Worm (Caenorhabditis elegans) whole organism, L4 larva: ENCODE measurements around the gene hex-1.

Experiments used
- ces-1 ChIP-seq: fragments of 150-350 bp; sonication (generic microtip); optimal IDR thresholded peaks from 4 replicates; lab custom pipeline; 2014; ENCODE audit warnings: missing biosample characterization, missing genetic modification reagents, missing genetic modification characterization
- dmd-9 ChIP-seq: fragments of 200-800 bp; sonication (Bioruptor generic); IDR thresholded peaks from 2 replicates; pipeline ENCODE4 v1.3.6; 2022; ENCODE audit warnings: missing genetic modification reagents, missing genetic modification characterization, missing compliant biosample characterization
- egl-27 ChIP-seq: sonication (generic microtip); optimal IDR thresholded peaks from 3 replicates; lab custom pipeline; 2017; ENCODE audit warnings: missing biosample characterization, missing genetic modification reagents, missing genetic modification characterization
- fkh-10 ChIP-seq: fragments of 150-350 bp; optimal IDR thresholded peaks from 2 replicates; lab custom pipeline; 2014; ENCODE audit warnings: missing biosample characterization, missing genetic modification reagents, missing genetic modification characterization
- fos-1 ChIP-seq: fragments of 150-350 bp; optimal IDR thresholded peaks from 2 replicates; lab custom pipeline; 2014; ENCODE audit warnings: missing biosample characterization, missing genetic modification characterization
- lin-13 ChIP-seq: fragments of 150-350 bp; optimal IDR thresholded peaks from 2 replicates; lab custom pipeline; 2014; ENCODE audit warnings: missing biosample characterization, missing genetic modification reagents, missing genetic modification characterization
- nhr-102 ChIP-seq: sonication (generic microtip); optimal IDR thresholded peaks from 2 replicates; lab custom pipeline; 2016; ENCODE audit warnings: mild to moderate bottlenecking, missing genetic modification characterization, moderate library complexity, missing compliant biosample characterization
- nhr-48 ChIP-seq: sonication (generic microtip); optimal IDR thresholded peaks from 2 replicates; lab custom pipeline; 2016; ENCODE audit warnings: mild to moderate bottlenecking, missing genetic modification characterization, missing compliant biosample characterization
- pqm-1 ChIP-seq: sonication (generic microtip); optimal IDR thresholded peaks from 2 replicates; lab custom pipeline; 2017; ENCODE audit warnings: missing biosample characterization, missing genetic modification characterization
- snpc-4 ChIP-seq: fragments of 150-350 bp; optimal IDR thresholded peaks from 2 replicates; lab custom pipeline; 2014; ENCODE audit warnings: missing biosample characterization, missing genetic modification characterization
- unc-130 ChIP-seq: sonication (generic microtip); optimal IDR thresholded peaks from 2 replicates; lab custom pipeline; 2016; ENCODE audit warnings: missing genetic modification reagents, missing genetic modification characterization, missing compliant biosample characterization
- ztf-11 ChIP-seq: fragments of 150-350 bp; optimal IDR thresholded peaks from 2 replicates; lab custom pipeline; 2014; ENCODE audit warnings: missing biosample characterization, missing genetic modification characterization

DNA sequence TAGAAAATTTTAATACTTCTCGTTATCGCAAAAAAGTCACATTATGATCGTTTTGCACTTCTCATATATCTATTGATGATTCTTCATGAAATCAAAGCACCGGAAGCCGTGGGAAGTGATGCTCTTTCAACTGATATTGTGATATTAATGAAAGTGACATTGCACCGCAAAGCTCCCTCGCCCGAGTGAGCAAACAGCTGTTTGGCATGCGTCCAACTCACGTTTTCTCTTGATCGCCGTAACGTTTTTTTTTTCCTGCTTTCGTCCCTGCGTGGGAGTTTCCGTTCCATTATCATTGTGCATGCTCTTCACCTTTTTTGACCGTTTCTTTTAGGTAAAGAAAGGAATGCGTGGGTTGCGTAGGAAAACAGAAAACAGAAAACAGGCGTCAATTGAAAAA is 32.1 kb upstream of the hex-1 start:
- TF ChIP-seq nhr-102 (tag; lab: Kevin White, UChicago) (no peak), egl-27 (tag; lab: Kevin White, UChicago) (no peak), fkh-10 (GFP tag; lab: Kevin White, UChicago) (no peak), snpc-4 (no peak), ces-1 (GFP tag; lab: Kevin White, UChicago) (no peak), fos-1 (tag; lab: Kevin White, UChicago) (no peak), nhr-48 (tag; lab: Kevin White, UChicago) (no peak), pqm-1 (tag; lab: Kevin White, UChicago) (no peak), ztf-11 (tag; lab: Kevin White, UChicago) (no peak), unc-130 (GFP tag; lab: Kevin White, UChicago) (no peak), lin-13 (GFP tag; lab: Kevin White, UChicago) (no peak), dmd-9 (GFP tag; lab: Robert Waterston, UW) (no peak)
